Fruit fly (Drosophila melanogaster): ENCODE results near the gene S.

Gene S

dm6 chr2L:1075753-1076152 is 1.9 kb downstream of the S start (continued):
- TF ChIP-seq crol (GFP tag; IDR thresholded peaks at IDR 0.05) (peak; percentile 55), tgo (GFP tag; IDR thresholded peaks at IDR 0.05) (peak; percentile 92), chm (GFP tag; IDR thresholded peaks at IDR 0.05) (peak; percentile 97), Hand (GFP tag; optimal IDR thresholded peaks at IDR 0.05) (peak; percentile 21), bcd (GFP tag; optimal IDR thresholded peaks at IDR 0.05) (peak; percentile 89), sima (GFP tag; optimal IDR thresholded peaks at IDR 0.05) (peak; percentile 54), wor (GFP tag; IDR thresholded peaks at IDR 0.05) (peak; percentile 91), pros (GFP tag; optimal IDR thresholded peaks at IDR 0.05) (peak; percentile 26), CG43689 (GFP tag; IDR thresholded peaks at IDR 0.05) (peak; percentile 74), dimm (GFP tag; IDR thresholded peaks at IDR 0.05) (peak; percentile 90), CG3407 (GFP tag; optimal IDR thresholded peaks at IDR 0.05) (peak; percentile 92), CG31365 (tag; optimal IDR thresholded peaks at IDR 0.05) (peak; percentile 56), CG7928 (GFP tag; optimal IDR thresholded peaks at IDR 0.05) (no peak), hbn (GFP tag; IDR thresholded peaks at IDR 0.05; ENCODE audit: partially characterized antibody) (no peak), Gug (GFP tag; IDR thresholded peaks at IDR 0.05) (peak; percentile 95), tll (GFP tag; optimal IDR thresholded peaks at IDR 0.05) (no peak), jing (GFP tag; optimal IDR thresholded peaks at IDR 0.05) (peak; percentile 92), Deaf1 (tag; optimal IDR thresholded peaks at IDR 0.05) (peak; percentile 32), CG13123 (GFP tag; optimal IDR thresholded peaks at IDR 0.05) (peak; percentile 86), CG11695 (GFP tag; IDR thresholded peaks at IDR 0.05) (peak; percentile 88), CG7745 (tag; optimal IDR thresholded peaks at IDR 0.05) (peak; percentile 23), Med (GFP tag) (peak; percentile 98), Nf-YB (GFP tag; optimal IDR thresholded peaks at IDR 0.05) (peak; percentile 67), CG13287 (GFP tag; IDR thresholded peaks at IDR 0.05; ENCODE audit: partially characterized antibody) (no peak), CG6791 (GFP tag; IDR thresholded peaks at IDR 0.05; ENCODE audit: partially characterized antibody) (no peak), Sox100B (GFP tag; optimal IDR thresholded peaks at IDR 0.05) (no peak), CG10979 (tag; optimal IDR thresholded peaks at IDR 0.05) (peak; percentile 95), lmd (GFP tag; IDR thresholded peaks at IDR 0.05) (peak; percentile 93), Myb (GFP tag; optimal IDR thresholded peaks at IDR 0.05) (peak; percentile 66), CG8944 (GFP tag; optimal IDR thresholded peaks at IDR 0.05) (peak; percentile 96), CG3726 (GFP tag; IDR thresholded peaks at IDR 0.05) (peak; percentile 94), CG11247 (GFP tag; IDR thresholded peaks at IDR 0.05) (peak; percentile 90), ham (GFP tag; IDR thresholded peaks at IDR 0.05) (no peak), cas (GFP tag; IDR thresholded peaks at IDR 0.05) (peak; percentile 42; the same call in 1 of the 2 replicates), toy (GFP tag; IDR thresholded peaks at IDR 0.05) (peak; percentile 65; the same call in 1 of the 2 replicates), tio (GFP tag; optimal IDR thresholded peaks at IDR 0.05) (no peak), CG9817 (tag; optimal IDR thresholded peaks at IDR 0.05) (peak; percentile 78), CG10274 (GFP tag; optimal IDR thresholded peaks at IDR 0.05) (peak; percentile 66), nau (GFP tag; optimal IDR thresholded peaks at IDR 0.05) (peak; percentile 78), eyg (GFP tag; optimal IDR thresholded peaks at IDR 0.05) (peak; percentile 84), pfk (GFP tag; optimal IDR thresholded peaks at IDR 0.05) (no peak), CG34422 (GFP tag; IDR thresholded peaks at IDR 0.05) (peak; percentile 96), chif (GFP tag; optimal IDR thresholded peaks at IDR 0.05) (peak; percentile 96 to 98), kah (GFP tag; optimal IDR thresholded peaks at IDR 0.05) (peak; percentile 68), Dip3 (GFP tag; optimal IDR thresholded peaks at IDR 0.05) (peak; percentile 71), CG8924 (tag; optimal IDR thresholded peaks at IDR 0.05) (peak; percentile 93), PHDP (tag; optimal IDR thresholded peaks at IDR 0.05) (peak; percentile 86), NfI (GFP tag; optimal IDR thresholded peaks at IDR 0.05) (peak; percentile 85), ato (GFP tag; IDR thresholded peaks at IDR 0.05; ENCODE audit: partially characterized antibody) (no peak), Vsx1 (GFP tag; optimal IDR thresholded peaks at IDR 0.05) (peak; percentile 74)
